Worm (Caenorhabditis elegans): ENCODE measurements around the gene vit-3.
A peak's percentile ranks its signal among the peaks of the same experiment; 100 is the strongest.

vit-3 gene

DNA sequence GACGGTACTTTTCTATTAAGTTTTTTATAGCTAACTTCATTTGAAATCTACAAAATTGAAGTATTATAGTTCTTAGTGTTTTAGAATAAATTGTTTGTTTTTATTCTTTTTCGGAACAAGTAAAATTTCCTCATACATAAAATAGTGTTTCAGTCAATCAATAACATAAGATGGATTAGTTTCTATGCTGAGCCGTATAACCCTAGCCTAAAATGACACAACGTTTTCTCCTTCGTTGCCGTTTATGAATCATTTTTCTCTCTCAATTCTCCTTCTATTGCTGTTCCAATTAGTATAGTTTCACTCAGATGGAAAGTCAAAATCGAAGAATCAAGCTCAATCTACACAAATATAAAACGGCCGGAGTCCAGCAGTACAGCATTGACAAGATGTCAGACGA, 30.1 kb downstream of the vit-3 start, which contains the start of gene rgs-7:
TSS of gene rgs-7 (plus strand) at position 301 of the 400 bp plus-strand sequence.
- TF ChIP-seq cog-1 (tag; optimal IDR thresholded peaks at IDR 0.05) (no peak), ref-1 (GFP tag; conservative IDR thresholded peaks at IDR 0.05) (no peak), med-1 (GFP tag; optimal IDR thresholded peaks at IDR 0.05; ENCODE audit: insufficient read depth) (no peak), tab-1 (GFP tag; IDR thresholded peaks at IDR 0.05) (no peak), ztf-23 (GFP tag; IDR thresholded peaks at IDR 0.05) (no peak), T22C8.4 (GFP tag; IDR thresholded peaks at IDR 0.05) (no peak), klf-2 (GFP tag; conservative IDR thresholded peaks at IDR 0.05) (no peak), flt-1 (GFP tag; IDR thresholded peaks at IDR 0.05) (no peak), ztf-29 (GFP tag; IDR thresholded peaks at IDR 0.05) (no peak)

DNA sequence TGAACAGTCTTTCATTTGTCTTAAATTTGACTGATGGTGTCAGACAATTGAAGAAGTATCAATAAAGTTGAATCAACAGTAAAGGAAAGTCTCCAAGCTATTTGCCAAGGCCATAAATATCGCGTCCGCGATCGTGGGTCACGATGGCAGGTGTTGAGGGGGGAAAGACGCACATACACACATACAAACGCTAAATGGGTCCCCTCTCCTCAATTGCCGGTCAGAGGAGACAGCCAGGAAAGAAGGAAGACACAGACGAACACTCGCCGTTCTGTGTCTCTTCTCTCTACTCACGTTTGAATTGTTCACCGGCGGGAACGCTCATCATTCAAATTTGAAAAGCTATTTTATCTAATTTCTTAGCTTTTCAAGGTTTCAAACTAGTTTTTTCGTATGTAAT, 31.5 kb downstream of the vit-3 start:
- TF ChIP-seq ref-1 (GFP tag; conservative IDR thresholded peaks at IDR 0.05) (no peak), flt-1 (GFP tag; IDR thresholded peaks at IDR 0.05) (0 out of 2 replicates have a peak, but pooled peaks have one; percentile 43), tab-1 (GFP tag; IDR thresholded peaks at IDR 0.05) (peak; percentile 50; the same call in 1 of the 2 replicates), cog-1 (tag; optimal IDR thresholded peaks at IDR 0.05) (peak; percentile 27), ztf-29 (GFP tag; IDR thresholded peaks at IDR 0.05) (no peak)

DNA sequence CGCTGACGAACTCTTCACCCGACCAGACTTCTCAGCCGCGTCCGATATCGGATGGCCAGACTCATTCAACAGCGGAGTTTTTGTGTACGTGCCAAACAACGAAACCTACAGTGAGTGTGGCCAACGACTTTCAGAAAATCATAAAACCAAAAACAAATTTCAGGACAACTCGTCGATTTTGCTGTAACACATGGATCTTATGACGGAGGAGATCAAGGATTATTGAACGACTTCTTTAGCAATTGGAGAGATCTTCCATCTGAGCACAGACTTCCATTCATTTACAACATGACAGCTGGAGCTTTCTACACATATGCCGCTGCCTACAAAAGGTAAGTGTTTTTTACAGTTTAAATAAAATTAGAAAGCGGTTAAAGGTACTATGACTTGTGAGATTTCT, 34.3 kb downstream of the vit-3 start:
- TF ChIP-seq T22C8.4 (GFP tag; IDR thresholded peaks at IDR 0.05) = no peak
- no peak for TF ChIP-seq ztf-23 (GFP tag; IDR thresholded peaks at IDR 0.05)
- TF ChIP-seq ref-1 (GFP tag; conservative IDR thresholded peaks at IDR 0.05) = no peak
- no peak for TF ChIP-seq klf-2 (GFP tag; conservative IDR thresholded peaks at IDR 0.05)
- no peak for TF ChIP-seq med-1 (GFP tag; optimal IDR thresholded peaks at IDR 0.05; ENCODE audit: insufficient read depth)
- no peak for TF ChIP-seq tab-1 (GFP tag; IDR thresholded peaks at IDR 0.05)
- TF ChIP-seq cog-1 (tag; optimal IDR thresholded peaks at IDR 0.05) = no peak
- no peak for TF ChIP-seq ztf-29 (GFP tag; IDR thresholded peaks at IDR 0.05)
- TF ChIP-seq flt-1 (GFP tag; IDR thresholded peaks at IDR 0.05) = no peak

DNA sequence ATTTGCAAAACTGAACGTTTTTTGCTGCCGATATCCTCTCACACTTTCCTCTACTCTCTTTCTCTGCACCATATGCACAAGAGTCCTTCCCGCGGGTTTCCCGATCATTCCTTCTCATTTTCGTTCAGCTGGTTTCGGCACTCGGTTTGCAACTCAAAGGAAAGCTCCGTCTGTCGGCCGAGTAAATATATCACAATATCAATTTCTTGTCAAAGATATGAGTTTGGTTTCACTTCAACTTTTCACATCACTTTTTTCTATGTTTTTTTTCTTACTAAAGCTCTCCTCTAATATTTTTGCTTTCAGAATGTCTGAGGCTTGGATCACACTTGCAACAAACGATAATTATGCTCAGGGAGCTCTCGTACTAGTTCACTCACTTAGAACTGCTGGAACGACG, 35.0 kb downstream of the vit-3 start, which contains the start of gene gyg-1:
TSS of gene gyg-1 (plus strand) at position 301 of the 400 bp plus-strand sequence.
- TF ChIP-seq ztf-23 (GFP tag; IDR thresholded peaks at IDR 0.05) = no peak
- no peak for TF ChIP-seq ztf-29 (GFP tag; IDR thresholded peaks at IDR 0.05)
- TF ChIP-seq klf-2 (GFP tag; conservative IDR thresholded peaks at IDR 0.05) = no peak
- no peak for TF ChIP-seq flt-1 (GFP tag; IDR thresholded peaks at IDR 0.05)
- TF ChIP-seq T22C8.4 (GFP tag; IDR thresholded peaks at IDR 0.05) = no peak
- TF ChIP-seq cog-1 (tag; optimal IDR thresholded peaks at IDR 0.05) = no peak
- TF ChIP-seq tab-1 (GFP tag; IDR thresholded peaks at IDR 0.05) = no peak
- no peak for TF ChIP-seq ref-1 (GFP tag; conservative IDR thresholded peaks at IDR 0.05)
- TF ChIP-seq med-1 (GFP tag; optimal IDR thresholded peaks at IDR 0.05; ENCODE audit: insufficient read depth) = no peak

DNA sequence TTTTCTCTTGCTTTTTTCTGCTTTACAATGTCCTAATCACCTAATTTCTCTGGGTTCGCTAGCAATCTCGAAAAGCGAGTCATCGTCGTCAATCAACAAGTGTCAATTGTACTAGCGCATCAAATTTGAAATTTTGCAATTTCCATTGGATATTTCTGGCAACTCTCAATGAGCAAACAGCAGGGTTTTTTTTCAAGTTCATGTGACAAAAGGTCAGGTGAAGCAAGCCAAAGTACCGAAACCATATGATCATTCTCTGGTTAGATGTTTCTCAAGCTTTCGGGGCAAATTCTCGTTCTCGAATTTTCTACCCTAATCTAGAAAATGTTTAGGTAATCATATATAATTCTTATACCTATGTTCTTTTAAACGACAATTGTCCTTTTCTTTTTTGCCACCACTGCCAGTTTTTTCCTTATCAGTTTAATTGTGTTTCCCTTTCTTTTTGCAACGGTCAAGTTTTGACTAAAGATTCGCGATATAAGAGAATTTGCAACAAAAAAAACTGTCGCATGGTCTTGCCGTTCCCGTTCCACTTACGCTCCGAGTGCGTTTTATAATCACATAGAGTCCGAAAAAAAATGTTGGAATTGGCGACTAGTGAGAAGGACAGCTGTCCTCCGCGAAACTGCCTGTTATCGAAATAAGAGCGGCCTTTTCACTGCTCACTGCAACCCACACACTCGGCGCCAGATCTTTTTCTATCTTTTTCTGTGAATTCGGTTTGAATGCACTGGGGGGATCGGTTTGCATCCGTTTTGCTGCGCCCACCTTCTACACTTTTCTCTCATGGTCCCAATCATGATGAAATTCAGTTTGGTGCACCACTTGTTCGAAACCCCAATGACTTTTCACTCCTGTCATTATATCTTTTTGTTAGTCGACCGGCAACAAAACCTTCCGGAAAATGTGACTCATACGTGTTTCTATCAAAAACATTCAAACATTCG, 35.8 kb downstream of the vit-3 start:
- no peak for TF ChIP-seq ref-1 (GFP tag; conservative IDR thresholded peaks at IDR 0.05)
- no peak for TF ChIP-seq T22C8.4 (GFP tag; IDR thresholded peaks at IDR 0.05)
- TF ChIP-seq flt-1 (GFP tag; IDR thresholded peaks at IDR 0.05) = no peak
- no peak for TF ChIP-seq med-1 (GFP tag; optimal IDR thresholded peaks at IDR 0.05; ENCODE audit: insufficient read depth)
- no peak for TF ChIP-seq ztf-23 (GFP tag; IDR thresholded peaks at IDR 0.05)
- TF ChIP-seq cog-1 (tag; optimal IDR thresholded peaks at IDR 0.05) = no peak
- no peak for TF ChIP-seq ztf-29 (GFP tag; IDR thresholded peaks at IDR 0.05)
- TF ChIP-seq tab-1 (GFP tag; IDR thresholded peaks at IDR 0.05) = no peak
- no peak for TF ChIP-seq klf-2 (GFP tag; conservative IDR thresholded peaks at IDR 0.05)

DNA sequence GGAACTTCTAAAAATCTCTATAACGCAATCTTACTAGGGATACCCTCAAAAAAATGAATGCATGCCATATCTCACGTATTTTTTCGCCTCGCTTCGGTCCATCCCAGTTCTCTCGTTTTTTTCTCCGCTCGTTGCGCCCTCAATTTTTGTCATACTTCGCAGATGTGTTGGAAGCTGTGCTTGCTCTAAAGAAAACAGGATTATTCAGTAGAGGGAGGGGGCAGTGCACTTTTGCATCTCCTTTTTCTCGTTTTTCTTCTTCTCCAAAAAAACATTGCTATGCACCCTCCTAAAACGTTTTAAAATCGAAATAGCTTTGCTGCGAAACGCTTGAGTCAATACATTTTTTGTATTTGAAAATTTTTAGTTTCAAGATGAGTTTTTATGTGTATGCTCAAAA, 36.8 kb downstream of the vit-3 start:
- TF ChIP-seq ztf-29 (GFP tag; IDR thresholded peaks at IDR 0.05) (no peak), T22C8.4 (GFP tag; IDR thresholded peaks at IDR 0.05) (no peak), med-1 (GFP tag; optimal IDR thresholded peaks at IDR 0.05; ENCODE audit: insufficient read depth) (no peak), flt-1 (GFP tag; IDR thresholded peaks at IDR 0.05) (no peak), ztf-23 (GFP tag; IDR thresholded peaks at IDR 0.05) (no peak), klf-2 (GFP tag; conservative IDR thresholded peaks at IDR 0.05) (no peak), ref-1 (GFP tag; conservative IDR thresholded peaks at IDR 0.05) (no peak)

DNA sequence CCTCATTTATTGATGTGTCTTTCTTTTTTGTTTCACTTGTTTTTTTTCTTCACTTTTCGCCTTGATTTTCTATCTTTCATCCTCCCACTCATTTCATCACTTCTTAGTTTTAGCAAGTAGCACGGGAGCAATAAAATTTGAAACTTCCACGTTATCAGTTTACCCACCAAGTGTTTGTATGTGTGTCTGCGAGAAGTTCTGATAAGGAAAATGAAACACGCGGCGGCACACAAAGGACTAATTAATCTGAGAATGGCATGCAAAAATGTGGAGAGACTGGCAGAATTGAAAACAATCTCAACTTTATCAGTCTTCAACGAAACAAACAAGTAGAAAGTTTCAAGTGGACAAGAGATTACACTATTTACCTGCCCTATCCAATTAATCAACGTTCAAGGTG, 38.1 kb downstream of the vit-3 start:
- no peak for TF ChIP-seq ztf-29 (GFP tag; IDR thresholded peaks at IDR 0.05)
- no peak for TF ChIP-seq klf-2 (GFP tag; conservative IDR thresholded peaks at IDR 0.05)
- no peak for TF ChIP-seq cog-1 (tag; optimal IDR thresholded peaks at IDR 0.05)
- TF ChIP-seq tab-1 (GFP tag; IDR thresholded peaks at IDR 0.05) = no peak
- no peak for TF ChIP-seq ref-1 (GFP tag; conservative IDR thresholded peaks at IDR 0.05)
- TF ChIP-seq ztf-23 (GFP tag; IDR thresholded peaks at IDR 0.05) = no peak
- TF ChIP-seq flt-1 (GFP tag; IDR thresholded peaks at IDR 0.05) = no peak
- TF ChIP-seq T22C8.4 (GFP tag; IDR thresholded peaks at IDR 0.05) = no peak
- no peak for TF ChIP-seq med-1 (GFP tag; optimal IDR thresholded peaks at IDR 0.05; ENCODE audit: insufficient read depth)

DNA sequence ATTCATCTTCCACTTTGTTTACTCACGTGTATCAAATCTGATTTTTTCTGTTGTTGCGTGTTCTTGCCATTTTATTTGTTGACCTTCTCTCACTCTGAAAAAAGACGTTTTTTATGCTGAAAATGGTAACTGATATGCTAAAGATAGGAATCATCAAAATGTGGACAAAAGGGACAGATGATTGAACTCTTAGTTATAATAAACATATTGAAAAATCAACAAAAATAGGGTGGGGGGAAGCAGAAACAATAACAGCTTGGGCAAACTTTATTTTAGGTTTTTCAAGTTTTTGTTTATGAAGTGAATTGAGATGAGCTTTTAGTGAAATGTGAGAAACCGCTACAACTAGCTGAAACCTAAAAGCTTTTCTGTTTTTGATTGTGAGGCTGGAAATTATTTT, 39.4 kb downstream of the vit-3 start, which contains the start of gene F56B6.6:
TSS of gene F56B6.6 (minus strand) at position 101 of the 400 bp plus-strand sequence.
- TF ChIP-seq ref-1 (GFP tag; conservative IDR thresholded peaks at IDR 0.05) = no peak

DNA sequence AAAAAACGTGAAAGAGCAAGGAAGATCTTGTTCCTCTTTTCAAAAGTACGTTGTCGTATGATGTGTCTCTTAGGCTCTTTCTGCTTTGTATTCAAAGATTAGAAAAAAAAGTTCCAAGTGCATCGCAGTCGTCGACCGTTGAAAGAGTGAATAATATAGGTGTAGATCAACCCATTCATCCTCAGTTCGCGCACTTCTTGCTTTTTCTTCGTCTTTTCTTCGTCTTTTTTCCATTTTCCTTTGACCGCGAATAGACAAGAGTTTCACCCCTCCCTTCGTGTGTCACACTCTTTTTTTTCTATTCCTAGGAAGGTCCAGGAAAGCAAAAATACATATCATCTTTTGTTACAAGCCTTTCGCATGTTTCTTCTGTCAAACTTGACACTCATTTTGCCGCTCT, 45.6 kb downstream of the vit-3 start:
- TF ChIP-seq T22C8.4 (GFP tag; IDR thresholded peaks at IDR 0.05) (no peak), cog-1 (tag; optimal IDR thresholded peaks at IDR 0.05) (no peak), ztf-29 (GFP tag; IDR thresholded peaks at IDR 0.05) (no peak), ztf-23 (GFP tag; IDR thresholded peaks at IDR 0.05) (no peak), tab-1 (GFP tag; IDR thresholded peaks at IDR 0.05) (no peak), ref-1 (GFP tag; conservative IDR thresholded peaks at IDR 0.05) (no peak), flt-1 (GFP tag; IDR thresholded peaks at IDR 0.05) (no peak), klf-2 (GFP tag; conservative IDR thresholded peaks at IDR 0.05) (no peak), med-1 (GFP tag; optimal IDR thresholded peaks at IDR 0.05; ENCODE audit: insufficient read depth) (no peak)
